Fruit fly (Drosophila melanogaster): ENCODE data around the gene Gr64f.

Gr64f gene

dm6 chr3L:4044497-4044896, 8.9 kb downstream of the Gr64f start:
- no peak for TF ChIP-seq Dfd (GFP tag; optimal IDR thresholded peaks at IDR 0.05)
- TF ChIP-seq Hr83 (GFP tag; optimal IDR thresholded peaks at IDR 0.05; ENCODE audit: poor library complexity, severe bottlenecking): no peak
- TF ChIP-seq rgr (GFP tag; optimal IDR thresholded peaks at IDR 0.05): no peak
- no peak for TF ChIP-seq Abd-B (GFP tag; optimal IDR thresholded peaks at IDR 0.05)
- TF ChIP-seq N (GFP tag; optimal IDR thresholded peaks at IDR 0.05): no peak
- TF ChIP-seq jim (GFP tag; optimal IDR thresholded peaks at IDR 0.05): no peak
- no peak for TF ChIP-seq pan (optimal IDR thresholded peaks at IDR 0.05)
- no peak for TF ChIP-seq psq (GFP tag; optimal IDR thresholded peaks at IDR 0.05)
- TF ChIP-seq br (GFP tag; optimal IDR thresholded peaks at IDR 0.05): no peak

- TF ChIP-seq Dfd (GFP tag; optimal IDR thresholded peaks at IDR 0.05) (no peak), Dif (GFP tag; optimal IDR thresholded peaks at IDR 0.05; ENCODE audit: partially characterized antibody) (no peak), foxo (GFP tag; optimal IDR thresholded peaks at IDR 0.05) (no peak), Sp1 (GFP tag; optimal IDR thresholded peaks at IDR 0.05) (no peak), usp (GFP tag; optimal IDR thresholded peaks at IDR 0.05) (no peak), br (GFP tag; optimal IDR thresholded peaks at IDR 0.05) (no peak), dsf (GFP tag; optimal IDR thresholded peaks at IDR 0.05; ENCODE audit: borderline replicate concordance) (no peak), Hr78 (GFP tag; optimal IDR thresholded peaks at IDR 0.05) (no peak), Abd-B (GFP tag; optimal IDR thresholded peaks at IDR 0.05) (no peak), sv (GFP tag; optimal IDR thresholded peaks at IDR 0.05) (no peak)
These were observed 10.7 kb downstream of the Gr64f start, which contains the start of gene CG1136 for dm6 chr3L:4046289-4046688. Gene CG1136, plus strand, starts transcription at chr3L:4046596.

DNA sequence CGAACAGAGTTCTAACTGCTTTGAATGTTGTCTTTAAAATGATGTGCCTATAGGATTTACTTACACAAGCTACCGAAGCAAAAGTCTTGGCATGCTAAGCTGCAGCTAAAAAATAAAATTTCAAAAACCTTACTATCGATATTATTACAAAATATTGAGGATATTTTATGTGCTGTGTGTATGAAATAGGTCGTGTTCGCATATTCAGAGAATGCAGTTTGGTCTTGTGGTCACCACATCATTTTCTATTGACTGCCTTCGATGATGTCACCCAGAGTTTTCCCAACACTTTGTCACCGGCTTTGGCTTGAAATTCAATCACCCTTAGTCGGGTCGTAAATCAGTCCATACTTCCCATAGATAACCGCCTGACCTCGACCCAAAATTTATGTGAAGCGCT, 12.0 kb downstream of the Gr64f start, which contains the start of gene Dpy-30L2:
Dpy-30L2 (minus strand) TSS at position 101 of the 400 bp plus-strand sequence.
- TF ChIP-seq rgr (GFP tag; optimal IDR thresholded peaks at IDR 0.05) (no peak), OdsH (GFP tag; optimal IDR thresholded peaks at IDR 0.05) (no peak), Mio (GFP tag; optimal IDR thresholded peaks at IDR 0.05) (no peak), CG9705 (GFP tag; optimal IDR thresholded peaks at IDR 0.05) (no peak), woc (GFP tag; optimal IDR thresholded peaks at IDR 0.05) (no peak), foxo (GFP tag; optimal IDR thresholded peaks at IDR 0.05) (no peak), Sp1 (GFP tag; optimal IDR thresholded peaks at IDR 0.05) (no peak), dsf (GFP tag; optimal IDR thresholded peaks at IDR 0.05; ENCODE audit: borderline replicate concordance) (no peak), psq (GFP tag; optimal IDR thresholded peaks at IDR 0.05) (no peak), Vsx2 (GFP tag; optimal IDR thresholded peaks at IDR 0.05; ENCODE audit: partially characterized antibody) (no peak), dmrt93B (GFP tag; optimal IDR thresholded peaks at IDR 0.05) (no peak), h (GFP tag; optimal IDR thresholded peaks at IDR 0.05) (no peak), HLH106 (tag; optimal IDR thresholded peaks at IDR 0.05) (no peak), Rel (GFP tag; optimal IDR thresholded peaks at IDR 0.05) (no peak), Rel (tag; optimal IDR thresholded peaks at IDR 0.05) (no peak), Hr83 (GFP tag; optimal IDR thresholded peaks at IDR 0.05; ENCODE audit: poor library complexity, severe bottlenecking) (no peak)

DNA sequence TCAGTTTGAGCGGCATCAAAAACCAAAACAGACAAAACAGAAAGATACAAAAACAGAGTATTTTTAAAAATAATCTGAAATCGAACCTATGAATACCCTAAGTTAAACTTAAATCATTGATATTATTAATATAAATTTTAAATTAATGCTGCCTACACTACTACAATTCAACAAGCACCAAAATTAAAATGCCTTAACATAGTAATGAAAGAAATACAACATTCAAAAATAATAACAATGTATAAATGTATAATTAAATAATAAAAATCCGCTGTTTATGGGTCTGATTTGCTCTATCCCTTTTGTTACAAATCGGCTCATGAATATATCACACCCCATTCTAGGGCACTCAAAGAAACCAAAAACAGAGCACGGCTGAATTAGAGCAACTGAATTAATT, 13.5 kb downstream of the Gr64f start:
- no peak for TF ChIP-seq Hnf4 (GFP tag; optimal IDR thresholded peaks at IDR 0.05)
- TF ChIP-seq lola (GFP tag; optimal IDR thresholded peaks at IDR 0.05): no peak
- TF ChIP-seq sv (GFP tag; optimal IDR thresholded peaks at IDR 0.05): no peak
- no peak for TF ChIP-seq brk (GFP tag; optimal IDR thresholded peaks at IDR 0.05)
- TF ChIP-seq Jra (GFP tag; optimal IDR thresholded peaks at IDR 0.05): no peak

dm6 chr3L:4055438-4055962, 19.9 kb downstream of the Gr64f start:
- TF ChIP-seq lola (GFP tag; optimal IDR thresholded peaks at IDR 0.05) (no peak), Vsx2 (GFP tag; optimal IDR thresholded peaks at IDR 0.05; ENCODE audit: partially characterized antibody) (peak; percentile 32), Hr83 (GFP tag; optimal IDR thresholded peaks at IDR 0.05; ENCODE audit: poor library complexity, severe bottlenecking) (no peak), h (GFP tag; optimal IDR thresholded peaks at IDR 0.05) (no peak), pan (optimal IDR thresholded peaks at IDR 0.05) (no peak), dl (GFP tag; optimal IDR thresholded peaks at IDR 0.05; ENCODE audit: insufficient read depth in 1 of 2, partially characterized antibody in 2 of 2) (no peak)
